Worm (Caenorhabditis elegans) whole organism, L1 larva: ENCODE data around the gene F41H10.5.

Experiments
- Y116A8C.19 ChIP-seq: sonication (generic microtip); optimal IDR thresholded peaks from 2 replicates; lab custom pipeline; 2016; ENCODE audit warnings: missing compliant biosample characterization, missing genetic modification characterization, borderline replicate concordance
- fkh-8 ChIP-seq: sonication (generic microtip); optimal IDR thresholded peaks from 2 replicates; lab custom pipeline; 2016; ENCODE audit warnings: mild to moderate bottlenecking, missing genetic modification characterization, missing compliant biosample characterization
- nhr-90 ChIP-seq: sonication (generic microtip); optimal IDR thresholded peaks from 2 replicates; lab custom pipeline; 2016; ENCODE audit warnings: mild to moderate bottlenecking, missing genetic modification characterization, missing compliant biosample characterization; ENCODE audit not compliant: poor library complexity
- rnt-1 ChIP-seq: sonication (generic microtip); optimal IDR thresholded peaks from 2 replicates; lab custom pipeline; 2016; ENCODE audit warnings: mild to moderate bottlenecking, missing genetic modification characterization, moderate library complexity, missing compliant biosample characterization
- snu-23 ChIP-seq: sonication (generic microtip); optimal IDR thresholded peaks from 2 replicates; lab custom pipeline; 2016; ENCODE audit warnings: missing genetic modification characterization, missing compliant biosample characterization

The F41H10.5 gene

DNA sequence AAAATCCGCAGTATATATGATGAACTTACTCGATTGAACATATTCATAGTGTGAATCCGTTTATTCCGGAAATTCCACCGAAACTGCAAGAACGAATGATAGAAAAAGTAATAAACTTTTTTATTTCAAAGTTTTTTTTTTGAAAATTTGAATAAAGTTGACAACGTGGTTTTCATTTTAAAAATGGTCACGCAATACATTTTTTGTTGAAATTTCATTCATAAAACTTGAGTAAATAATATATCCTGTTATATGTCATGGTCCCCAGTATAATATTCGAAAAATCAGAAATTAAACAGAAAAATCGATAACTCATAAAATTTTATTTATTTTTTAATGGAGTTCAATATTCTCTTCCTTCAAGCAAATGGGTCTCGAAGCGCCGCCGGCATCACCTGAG is 50.4 kb downstream of the F41H10.5 start, which contains the start of gene ZK616.65:
Gene ZK616.65 (minus strand): TSS at position 101 of the 400 bp plus-strand sequence.
- no peak for TF ChIP-seq snu-23 (GFP tag; lab: Kevin White, UChicago)
- TF ChIP-seq fkh-8 (tag; lab: Kevin White, UChicago) = no peak
- no peak for TF ChIP-seq rnt-1 (tag; lab: Kevin White, UChicago)
- no peak for TF ChIP-seq nhr-90 (tag; lab: Kevin White, UChicago)
- TF ChIP-seq Y116A8C.19 (tag; lab: Kevin White, UChicago) = no peak
